Worm (Caenorhabditis elegans) whole organism, young adult: ENCODE results near the gene xrn-2.
A peak's percentile ranks its signal among the peaks of the same experiment; 100 is the strongest.

ENCODE experiments used
- B0261.1 ChIP-seq: sonication (generic microtip); optimal IDR thresholded peaks from 2 replicates; lab custom pipeline; 2016; ENCODE audit warnings: mild to moderate bottlenecking, missing genetic modification characterization, moderate library complexity, missing compliant biosample characterization
- C17E4.6 ChIP-seq: fragments of 200-800 bp; sonication (Bioruptor generic); IDR thresholded peaks from 2 replicates; pipeline ENCODE4 v1.3.6; 2022; ENCODE audit warnings: missing genetic modification reagents, missing genetic modification characterization, missing compliant biosample characterization
- F10E7.11 ChIP-seq: sonication (generic microtip); optimal IDR thresholded peaks from 2 replicates; lab custom pipeline; 2017; ENCODE audit warnings: mild to moderate bottlenecking, missing genetic modification characterization, moderate library complexity, missing compliant biosample characterization
- F52B5.7 ChIP-seq: sonication (generic microtip); optimal IDR thresholded peaks from 2 replicates; lab custom pipeline; 2016; ENCODE audit warnings: mild to moderate bottlenecking, missing genetic modification characterization, missing compliant biosample characterization
- F55B11.4 ChIP-seq: sonication (generic microtip); optimal IDR thresholded peaks from 2 replicates; lab custom pipeline; 2016; ENCODE audit warnings: missing compliant biosample characterization, missing genetic modification characterization, borderline replicate concordance; ENCODE audit not compliant: insufficient read depth
- F57A8.1 ChIP-seq: fragments of 200-800 bp; sonication (Bioruptor generic); optimal IDR thresholded peaks from 2 replicates; lab custom pipeline; 2018; ENCODE audit warnings: mild to moderate bottlenecking, missing genetic modification characterization, moderate library complexity, missing compliant biosample characterization
- F57C9.4 ChIP-seq: sonication (generic microtip); optimal IDR thresholded peaks from 2 replicates; lab custom pipeline; 2017; ENCODE audit warnings: mild to moderate bottlenecking, missing genetic modification characterization, missing compliant biosample characterization
- K12H6.12 ChIP-seq: fragments of 200-800 bp; sonication (Bioruptor generic); optimal IDR thresholded peaks from 2 replicates; lab custom pipeline; 2018; ENCODE audit warnings: mild to moderate bottlenecking, missing genetic modification characterization, missing compliant biosample characterization
- Y56A3A.18 ChIP-seq: fragments of 200-800 bp; sonication (Bioruptor generic); IDR thresholded peaks from 2 replicates; pipeline ENCODE4 v1.3.6; 2022; ENCODE audit warnings: missing genetic modification reagents, missing genetic modification characterization, missing compliant biosample characterization
- Y67H2A.10 ChIP-seq: fragments of 200-800 bp; sonication (Bioruptor generic); conservative IDR thresholded peaks from 2 replicates; pipeline ENCODE4 v1.3.6; 2022; ENCODE audit warnings: missing genetic modification reagents, missing genetic modification characterization, missing compliant biosample characterization
- akir-1 ChIP-seq: fragments of 200-800 bp; sonication (Bioruptor generic); optimal IDR thresholded peaks from 2 replicates; lab custom pipeline; 2018; ENCODE audit warnings: mild to moderate bottlenecking, missing genetic modification characterization, moderate library complexity, missing compliant biosample characterization
- ama-1 ChIP-seq, 3 experiments: fragments of 150-350 bp in 1 of 3; sonication (generic microtip) in 2 of 3; optimal IDR thresholded peaks; 2 replicates each; lab custom pipeline; 2014 to 2018; ENCODE audit warnings: missing biosample characterization in 2 of 3, missing genetic modification characterization in 2 of 3, missing genetic modification reagents in 2 of 3
- atf-7 ChIP-seq: sonication (generic microtip); optimal IDR thresholded peaks from 2 replicates; lab custom pipeline; 2017; ENCODE audit warnings: mild to moderate bottlenecking, missing genetic modification characterization, missing compliant biosample characterization
- attf-3 ChIP-seq: fragments of 200-800 bp; sonication (Bioruptor generic); conservative IDR thresholded peaks from 2 replicates; pipeline ENCODE4 v1.3.6; 2022; ENCODE audit warnings: missing genetic modification reagents, missing genetic modification characterization, missing compliant biosample characterization
- ccch-3 ChIP-seq: fragments of 200-800 bp; sonication (Bioruptor generic); optimal IDR thresholded peaks from 2 replicates; lab custom pipeline; 2018; ENCODE audit warnings: mild to moderate bottlenecking, missing genetic modification characterization, missing compliant biosample characterization
- cebp-1 ChIP-seq, 2 experiments: fragments of 200-800 bp in 1 of 2; sonication (Bioruptor generic) in 1 of 2; sonication (generic microtip) in 1 of 2; IDR thresholded peaks in 1 of 2; optimal IDR thresholded peaks in 1 of 2; 2 replicates each; pipeline versions ENCODE4 v1.3.6 to Lab custom; 2017 to 2022; ENCODE audit warnings: missing compliant biosample characterization in 2 of 2, missing genetic modification characterization in 2 of 2, mild to moderate bottlenecking in 1 of 2, missing genetic modification reagents in 1 of 2, moderate library complexity in 1 of 2
- ceh-100 ChIP-seq: fragments of 200-800 bp; sonication (Bioruptor generic); IDR thresholded peaks from 2 replicates; pipeline ENCODE4 v1.3.6; 2022; ENCODE audit warnings: missing genetic modification reagents, missing genetic modification characterization, missing compliant biosample characterization
- ceh-79 ChIP-seq: sonication (generic microtip); optimal IDR thresholded peaks from 2 replicates; lab custom pipeline; 2017; ENCODE audit warnings: mild to moderate bottlenecking, missing genetic modification characterization, missing compliant biosample characterization
- chd-7 ChIP-seq: sonication (generic microtip); optimal IDR thresholded peaks from 2 replicates; lab custom pipeline; 2016; ENCODE audit warnings: mild to moderate bottlenecking, missing genetic modification characterization, moderate library complexity, missing compliant biosample characterization
- die-1 ChIP-seq: sonication (generic microtip); optimal IDR thresholded peaks from 2 replicates; lab custom pipeline; 2016; ENCODE audit warnings: missing genotype, mild to moderate bottlenecking, missing genetic modification characterization, missing compliant biosample characterization
- efl-1 ChIP-seq: fragments of 150-350 bp; optimal IDR thresholded peaks from 2 replicates; lab custom pipeline; 2014; ENCODE audit warnings: missing biosample characterization, missing genetic modification reagents, missing genetic modification characterization
- egrh-3 ChIP-seq: fragments of 200-800 bp; sonication (Bioruptor generic); IDR thresholded peaks from 2 replicates; pipeline ENCODE4 v1.3.6; 2022; ENCODE audit warnings: missing genetic modification reagents, missing genetic modification characterization, missing compliant biosample characterization
- ekl-4 ChIP-seq: fragments of 200-800 bp; sonication (Bioruptor generic); IDR thresholded peaks from 2 replicates; pipeline ENCODE4 v1.3.6; 2022; ENCODE audit warnings: missing genetic modification reagents, missing genetic modification characterization, missing compliant biosample characterization
- hmg-1.2 ChIP-seq: fragments of 200-800 bp; sonication (Bioruptor generic); IDR thresholded peaks from 2 replicates; pipeline ENCODE4 v1.3.6; 2022; ENCODE audit warnings: missing genetic modification reagents, missing genetic modification characterization, missing compliant biosample characterization
- lsl-1 ChIP-seq: fragments of 200-800 bp; sonication (Bioruptor generic); optimal IDR thresholded peaks from 2 replicates; lab custom pipeline; 2018; ENCODE audit warnings: mild to moderate bottlenecking, missing genetic modification characterization, moderate library complexity, missing compliant biosample characterization
- mcd-1 ChIP-seq: fragments of 200-800 bp; sonication (Bioruptor generic); IDR thresholded peaks from 2 replicates; pipeline ENCODE4 v1.3.6; 2022; ENCODE audit warnings: missing genetic modification reagents, missing genetic modification characterization, missing compliant biosample characterization
- mes-4 ChIP-seq: sonication (generic microtip); optimal IDR thresholded peaks from 2 replicates; lab custom pipeline; 2016; ENCODE audit warnings: missing genotype, missing genetic modification characterization, missing compliant biosample characterization
- nhr-120 ChIP-seq: fragments of 200-800 bp; sonication (Bioruptor generic); IDR thresholded peaks from 2 replicates; pipeline ENCODE4 v1.3.6; 2022; ENCODE audit warnings: missing genetic modification characterization, missing compliant biosample characterization
- pha-4 ChIP-seq: fragments of 150-350 bp; sonication (generic microtip); optimal IDR thresholded peaks from 2 replicates; lab custom pipeline; 2014; ENCODE audit warnings: missing biosample characterization, missing genetic modification reagents, missing genetic modification characterization
- snpc-3.4 ChIP-seq: sonication (generic microtip); optimal IDR thresholded peaks from 2 replicates; lab custom pipeline; 2017; ENCODE audit warnings: missing genetic modification characterization, mild to moderate bottlenecking, missing compliant biosample characterization, antibody characterized with exemption, moderate library complexity, missing genotype, missing genetic modification reagents
- zfh-2 ChIP-seq: fragments of 200-800 bp; sonication (Bioruptor generic); conservative IDR thresholded peaks from 2 replicates; pipeline ENCODE4 v1.3.6; 2022; ENCODE audit warnings: missing genetic modification reagents, missing genetic modification characterization, missing compliant biosample characterization
- ztf-25 ChIP-seq: fragments of 200-800 bp; sonication (Bioruptor generic); IDR thresholded peaks from 2 replicates; pipeline ENCODE4 v1.3.6; 2022; ENCODE audit warnings: missing genetic modification reagents, missing genetic modification characterization, missing compliant biosample characterization

xrn-2 gene

ce11 chrII:14186937-14187336 lies 31.4 kb downstream of the xrn-2 start:
- peak; percentile 6 for TF ChIP-seq atf-7 (tag; lab: Kevin White, UChicago)
- TF ChIP-seq lsl-1 (GFP tag; lab: Kevin White, UChicago): no peak
- TF ChIP-seq ccch-3 (GFP tag; lab: Kevin White, UChicago): no peak

- TF ChIP-seq F52B5.7 (tag; lab: Kevin White, UChicago) (no peak), K12H6.12 (tag; lab: Kevin White, UChicago) (no peak)
Observed at ce11 chrII:14187456-14187855, 31.9 kb downstream of the xrn-2 start.

ce11 chrII:14195931-14196330 lies 40.4 kb downstream of the xrn-2 start:
- TF ChIP-seq hmg-1.2: no peak
- TF ChIP-seq F57C9.4: no peak
- TF ChIP-seq, all 124 proteins: peak for 0

- TF ChIP-seq attf-3 (GFP tag; lab: Robert Waterston, UW): no peak
- 0 out of 2 replicates have a peak, but pooled peaks have one; percentile 12 for TF ChIP-seq zfh-2 (GFP tag; lab: Robert Waterston, UW)
- TF ChIP-seq cebp-1 (GFP tag; IDR thresholded peaks at IDR 0.05; lab: Robert Waterston, UW): no peak
- TF ChIP-seq cebp-1 (tag; optimal IDR thresholded peaks at IDR 0.05; lab: Kevin White, UChicago): no peak
- TF ChIP-seq mcd-1: no peak
- TF ChIP-seq C17E4.6 (GFP tag; lab: Robert Waterston, UW): no peak
- TF ChIP-seq, all 124 proteins: peak for 1
Observed at ce11 chrII:14197499-14198096, 42.0 kb downstream of the xrn-2 start, which contains the start of gene ace-4. TSS of gene ace-4 (plus strand) at chrII:14198046.

ce11 chrII:14205335-14205734 lies 49.8 kb downstream of the xrn-2 start, which contains the start of gene ace-3:
TSS of gene ace-3 (plus strand) at chrII:14205635.
- TF ChIP-seq mes-4 (tag; lab: Kevin White, UChicago) (no peak), cebp-1 (GFP tag; IDR thresholded peaks at IDR 0.05; lab: Robert Waterston, UW) (no peak), cebp-1 (tag; optimal IDR thresholded peaks at IDR 0.05; lab: Kevin White, UChicago) (no peak), ceh-79 (tag; lab: Kevin White, UChicago) (no peak), lsl-1 (GFP tag; lab: Kevin White, UChicago) (no peak), pha-4 (tag; lab: Kevin White, UChicago) (no peak)
- TF ChIP-seq, all 124 proteins: peak for 0

- no peak for TF ChIP-seq F55B11.4 (tag; lab: Kevin White, UChicago)
- no peak for TF ChIP-seq egrh-3 (GFP tag; lab: Robert Waterston, UW)
- no peak for TF ChIP-seq chd-7 (tag; lab: Kevin White, UChicago)
- TF ChIP-seq nhr-120 (GFP tag; lab: Robert Waterston, UW): no peak
Observed at ce11 chrII:14206211-14206610, 50.6 kb downstream of the xrn-2 start.

ce11 chrII:14211118-14211517 lies 55.5 kb downstream of the xrn-2 start, which contains the start of gene hot-7:
TSS of gene hot-7 (plus strand) at chrII:14211418.
- no peak for TF ChIP-seq F57A8.1 (GFP tag; lab: Kevin White, UChicago)
- TF ChIP-seq B0261.1: no peak
- TF ChIP-seq ceh-100 (GFP tag; lab: Robert Waterston, UW): no peak
- no peak for TF ChIP-seq die-1 (tag; lab: Kevin White, UChicago)
- TF ChIP-seq efl-1 (GFP tag; lab: Kevin White, UChicago): no peak
- TF ChIP-seq akir-1 (GFP tag; lab: Kevin White, UChicago): no peak
- TF ChIP-seq ekl-4 (GFP tag; lab: Robert Waterston, UW): no peak
- no peak for TF ChIP-seq ama-1 (optimal IDR thresholded peaks at IDR 0.05; lab: Kevin White, UChicago)
- no peak for TF ChIP-seq ama-1 (GFP tag; optimal IDR thresholded peaks at IDR 0.05; lab: Kevin White, UChicago)
- no peak for TF ChIP-seq ccch-3 (GFP tag; lab: Kevin White, UChicago)
- no peak for TF ChIP-seq Y56A3A.18 (GFP tag; lab: Robert Waterston, UW)
- no peak for TF ChIP-seq mcd-1
- TF ChIP-seq F52B5.7 (tag; lab: Kevin White, UChicago): no peak
- no peak for TF ChIP-seq Y67H2A.10 (GFP tag; lab: Robert Waterston, UW)
- TF ChIP-seq ztf-25 (GFP tag; lab: Robert Waterston, UW): no peak
- no peak for TF ChIP-seq snpc-3.4 (tag; lab: Kevin White, UChicago)
- no peak for TF ChIP-seq F10E7.11 (tag; lab: Kevin White, UChicago)
- TF ChIP-seq C17E4.6 (GFP tag; lab: Robert Waterston, UW): no peak
